Worm (Caenorhabditis elegans) whole organism, mixed stage, embryonic: ENCODE data around the gene clec-216.

Source experiments
- blmp-1 ChIP-seq: fragments of 150-350 bp; optimal IDR thresholded peaks from 2 replicates; lab custom pipeline; 2014; ENCODE audit warnings: missing biosample characterization, missing genetic modification characterization
- ceh-39 ChIP-seq: fragments of 150-350 bp; optimal IDR thresholded peaks from 2 replicates; lab custom pipeline; 2014; ENCODE audit warnings: missing biosample characterization, missing genetic modification characterization
- lsy-2 ChIP-seq: fragments of 150-350 bp; optimal IDR thresholded peaks from 2 replicates; lab custom pipeline; 2014; ENCODE audit warnings: missing biosample characterization, missing genetic modification characterization
- mep-1 ChIP-seq: fragments of 150-350 bp; optimal IDR thresholded peaks from 2 replicates; lab custom pipeline; 2017; ENCODE audit warnings: missing biosample characterization, missing genetic modification reagents, missing genetic modification characterization, inconsistent platforms
- nhr-12 ChIP-seq: fragments of 150-350 bp; optimal IDR thresholded peaks from 2 replicates; lab custom pipeline; 2014; ENCODE audit warnings: missing biosample characterization, missing genetic modification characterization
- sptf-1 ChIP-seq: sonication (generic microtip); optimal IDR thresholded peaks from 2 replicates; lab custom pipeline; 2017; ENCODE audit warnings: mild to moderate bottlenecking, missing genetic modification characterization, moderate library complexity, missing compliant biosample characterization
- ztf-11 ChIP-seq: fragments of 150-350 bp; optimal IDR thresholded peaks from 2 replicates; lab custom pipeline; 2014; ENCODE audit warnings: missing biosample characterization, missing genetic modification characterization

DNA sequence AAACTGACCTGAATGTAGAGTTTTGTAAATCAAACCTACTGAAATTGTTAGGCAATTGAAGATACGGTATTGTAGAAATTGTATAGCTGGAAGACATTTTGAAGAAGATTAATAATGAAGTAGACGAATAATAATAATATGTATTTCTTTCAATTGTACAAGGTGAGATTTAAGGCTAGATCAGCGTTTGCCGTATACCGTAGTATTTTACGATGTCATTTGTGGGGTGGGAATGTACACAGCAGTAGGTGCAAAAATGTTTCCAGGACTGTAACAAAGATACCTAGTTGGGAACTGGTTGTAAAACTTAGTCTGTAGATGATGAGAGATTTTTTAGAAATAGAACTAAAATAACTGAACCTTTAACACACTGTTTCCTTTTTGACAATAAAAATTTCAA is 41.8 kb upstream of the clec-216 start, which contains the start of gene ceh-76:
- TF ChIP-seq mep-1 (tag; lab: Kevin White, UChicago) (no peak), lsy-2 (tag; lab: Kevin White, UChicago) (no peak), ztf-11 (tag; lab: Kevin White, UChicago) (no peak), blmp-1 (tag; lab: Kevin White, UChicago) (no peak), nhr-12 (tag; lab: Kevin White, UChicago) (no peak), ceh-39 (tag; lab: Kevin White, UChicago) (no peak), sptf-1 (tag; lab: Kevin White, UChicago) (no peak)
